Worm (Caenorhabditis elegans) whole organism, mixed stage, embryonic: ENCODE data around the gene jmjd-3.2.

ENCODE experiments used
- M03D4.4 ChIP-seq: sonication (generic microtip); optimal IDR thresholded peaks from 2 replicates; lab custom pipeline; 2017; ENCODE audit warnings: mild to moderate bottlenecking, missing genetic modification characterization, missing compliant biosample characterization
- bed-3 ChIP-seq: fragments of 200-800 bp; sonication (Bioruptor generic); optimal IDR thresholded peaks from 3 replicates; lab custom pipeline; 2018; ENCODE audit warnings: mild to moderate bottlenecking, missing genetic modification characterization, moderate library complexity, missing compliant biosample characterization
- blmp-1 ChIP-seq: fragments of 150-350 bp; optimal IDR thresholded peaks from 2 replicates; lab custom pipeline; 2014; ENCODE audit warnings: missing biosample characterization, missing genetic modification characterization
- ceh-39 ChIP-seq: fragments of 150-350 bp; optimal IDR thresholded peaks from 2 replicates; lab custom pipeline; 2014; ENCODE audit warnings: missing biosample characterization, missing genetic modification characterization
- ceh-43 ChIP-seq: fragments of 200-800 bp; sonication (Bioruptor generic); optimal IDR thresholded peaks from 2 replicates; lab custom pipeline; 2018; ENCODE audit warnings: mild to moderate bottlenecking, missing genetic modification characterization, moderate library complexity, missing compliant biosample characterization
- ceh-83 ChIP-seq: fragments of 200-800 bp; sonication (Bioruptor generic); optimal IDR thresholded peaks from 2 replicates; lab custom pipeline; 2018; ENCODE audit warnings: mild to moderate bottlenecking, missing genetic modification characterization, missing compliant biosample characterization
- ces-1 ChIP-seq: fragments of 150-350 bp; optimal IDR thresholded peaks from 2 replicates; lab custom pipeline; 2014; ENCODE audit warnings: missing biosample characterization, missing genetic modification reagents, missing genetic modification characterization
- cnd-1 ChIP-seq: fragments of 200-800 bp; sonication (Bioruptor generic); optimal IDR thresholded peaks from 2 replicates; lab custom pipeline; 2018; ENCODE audit warnings: mild to moderate bottlenecking, missing genetic modification characterization, missing compliant biosample characterization
- drap-1 ChIP-seq: fragments of 200-800 bp; sonication (Bioruptor generic); optimal IDR thresholded peaks from 3 replicates; lab custom pipeline; 2018; ENCODE audit warnings: mild to moderate bottlenecking, missing genetic modification characterization, missing compliant biosample characterization
- elt-1 ChIP-seq: sonication (generic microtip); optimal IDR thresholded peaks from 2 replicates; lab custom pipeline; 2017; ENCODE audit warnings: missing genetic modification characterization, mild to moderate bottlenecking, missing compliant biosample characterization, antibody characterized with exemption, moderate library complexity, borderline replicate concordance; ENCODE audit not compliant: insufficient read depth
- elt-3 ChIP-seq: fragments of 150-350 bp; optimal IDR thresholded peaks from 2 replicates; lab custom pipeline; 2014; ENCODE audit warnings: missing biosample characterization, missing genetic modification characterization
- flh-1 ChIP-seq: fragments of 200-800 bp; sonication (Bioruptor generic); optimal IDR thresholded peaks from 2 replicates; lab custom pipeline; 2018; ENCODE audit warnings: mild to moderate bottlenecking, missing genetic modification characterization, moderate library complexity, missing compliant biosample characterization
- ham-2 ChIP-seq: fragments of 200-800 bp; sonication (Bioruptor generic); optimal IDR thresholded peaks from 2 replicates; lab custom pipeline; 2018; ENCODE audit warnings: mild to moderate bottlenecking, missing genetic modification characterization, missing compliant biosample characterization
- hlh-1 ChIP-seq: fragments of 150-350 bp; optimal IDR thresholded peaks from 2 replicates; lab custom pipeline; 2014; ENCODE audit warnings: missing biosample characterization, missing genetic modification reagents, missing genetic modification characterization
- lin-13 ChIP-seq: fragments of 150-350 bp; optimal IDR thresholded peaks from 2 replicates; lab custom pipeline; 2014; ENCODE audit warnings: missing biosample characterization, missing genetic modification characterization
- lin-32 ChIP-seq: fragments of 200-800 bp; sonication (Bioruptor generic); optimal IDR thresholded peaks from 2 replicates; lab custom pipeline; 2018; ENCODE audit warnings: mild to moderate bottlenecking, missing genetic modification characterization, missing compliant biosample characterization
- lsy-2 ChIP-seq: fragments of 150-350 bp; optimal IDR thresholded peaks from 2 replicates; lab custom pipeline; 2014; ENCODE audit warnings: missing biosample characterization, missing genetic modification characterization
- mab-5 ChIP-seq: fragments of 150-350 bp; optimal IDR thresholded peaks from 2 replicates; lab custom pipeline; 2014; ENCODE audit warnings: missing biosample characterization, missing genetic modification characterization
- mep-1 ChIP-seq: fragments of 150-350 bp; optimal IDR thresholded peaks from 2 replicates; lab custom pipeline; 2017; ENCODE audit warnings: missing biosample characterization, missing genetic modification reagents, missing genetic modification characterization, inconsistent platforms
- mls-2 ChIP-seq: sonication (generic microtip); optimal IDR thresholded peaks from 2 replicates; lab custom pipeline; 2016; ENCODE audit warnings: mild to moderate bottlenecking, missing genetic modification characterization, moderate library complexity, missing compliant biosample characterization
- nhr-12 ChIP-seq: fragments of 150-350 bp; optimal IDR thresholded peaks from 2 replicates; lab custom pipeline; 2014; ENCODE audit warnings: missing biosample characterization, missing genetic modification characterization
- nhr-2 ChIP-seq: fragments of 150-350 bp; optimal IDR thresholded peaks from 2 replicates; lab custom pipeline; 2014; ENCODE audit warnings: missing biosample characterization, missing genetic modification characterization
- nhr-237 ChIP-seq: fragments of 150-350 bp; optimal IDR thresholded peaks from 2 replicates; lab custom pipeline; 2014; ENCODE audit warnings: missing biosample characterization, missing genetic modification characterization
- nhr-28 ChIP-seq: fragments of 150-350 bp; optimal IDR thresholded peaks from 2 replicates; lab custom pipeline; 2014; ENCODE audit warnings: missing biosample characterization, missing genetic modification characterization
- nhr-76 ChIP-seq: sonication (generic microtip); optimal IDR thresholded peaks from 2 replicates; lab custom pipeline; 2017; ENCODE audit warnings: missing biosample characterization, missing genetic modification characterization
- pha-4 ChIP-seq: fragments of 150-350 bp; optimal IDR thresholded peaks from 2 replicates; lab custom pipeline; 2018; ENCODE audit warnings: missing biosample characterization, missing genetic modification reagents, missing genetic modification characterization
- sem-2 ChIP-seq: fragments of 200-800 bp; sonication (Bioruptor generic); optimal IDR thresholded peaks from 2 replicates; lab custom pipeline; 2018; ENCODE audit warnings: mild to moderate bottlenecking, missing genetic modification characterization, missing compliant biosample characterization
- snpc-4 ChIP-seq: fragments of 150-350 bp; optimal IDR thresholded peaks from 2 replicates; lab custom pipeline; 2014; ENCODE audit warnings: missing biosample characterization, missing genetic modification characterization
- sptf-1 ChIP-seq: sonication (generic microtip); optimal IDR thresholded peaks from 2 replicates; lab custom pipeline; 2017; ENCODE audit warnings: mild to moderate bottlenecking, missing genetic modification characterization, moderate library complexity, missing compliant biosample characterization
- tbx-8 ChIP-seq: fragments of 200-800 bp; sonication (Bioruptor generic); optimal IDR thresholded peaks from 2 replicates; lab custom pipeline; 2018; ENCODE audit warnings: mild to moderate bottlenecking, missing genetic modification characterization, moderate library complexity, missing compliant biosample characterization
- unc-120 ChIP-seq: sonication (generic microtip); optimal IDR thresholded peaks from 2 replicates; lab custom pipeline; 2017; ENCODE audit warnings: missing genetic modification characterization, missing compliant biosample characterization; ENCODE audit not compliant: poor library complexity, severe bottlenecking
- unc-39 ChIP-seq: fragments of 150-350 bp; optimal IDR thresholded peaks from 2 replicates; lab custom pipeline; 2014; ENCODE audit warnings: missing biosample characterization, missing genetic modification characterization
- unc-62 ChIP-seq: fragments of 150-350 bp; optimal IDR thresholded peaks from 2 replicates; lab custom pipeline; 2014; ENCODE audit warnings: missing biosample characterization, missing genetic modification reagents, missing genetic modification characterization
- zip-8 ChIP-seq: fragments of 150-350 bp; optimal IDR thresholded peaks from 2 replicates; lab custom pipeline; 2014; ENCODE audit warnings: missing biosample characterization, missing genetic modification characterization
- ztf-11 ChIP-seq: fragments of 150-350 bp; optimal IDR thresholded peaks from 2 replicates; lab custom pipeline; 2014; ENCODE audit warnings: missing biosample characterization, missing genetic modification characterization

Gene jmjd-3.2

ce11 chrX:14489945-14490344, 41.9 kb downstream of the jmjd-3.2 start, which contains the start of gene his-24:
Gene his-24 (plus strand): TSS chrX:14490094.
- TF ChIP-seq snpc-4 (tag; lab: Kevin White, UChicago), result no peak
- TF ChIP-seq nhr-237 (tag; lab: Kevin White, UChicago), result no peak
- no peak for TF ChIP-seq nhr-28 (tag; lab: Kevin White, UChicago)
- TF ChIP-seq unc-62 (GFP tag; lab: Kevin White, UChicago), result peak; percentile 29
- no peak for TF ChIP-seq flh-1 (GFP tag; lab: Kevin White, UChicago)
- TF ChIP-seq nhr-76 (tag; lab: Kevin White, UChicago), result no peak
- peak; percentile 44 for TF ChIP-seq lsy-2
- TF ChIP-seq sptf-1 (tag; lab: Kevin White, UChicago), result peak; percentile 38
- TF ChIP-seq lin-13 (tag; lab: Kevin White, UChicago), result peak; percentile 75
- TF ChIP-seq ces-1 (GFP tag; lab: Kevin White, UChicago), result peak; percentile 37
- peak; percentile 5 for TF ChIP-seq lin-32 (GFP tag; lab: Kevin White, UChicago)
- peak; percentile 64 for TF ChIP-seq ztf-11 (tag; lab: Kevin White, UChicago)
- TF ChIP-seq mls-2, result peak; percentile 47
- TF ChIP-seq hlh-1, result peak; percentile 35
- no peak for TF ChIP-seq elt-1 (tag; lab: Kevin White, UChicago)
- TF ChIP-seq drap-1 (GFP tag; lab: Kevin White, UChicago), result peak; percentile 25
- no peak for TF ChIP-seq nhr-12 (tag; lab: Kevin White, UChicago)
- TF ChIP-seq ceh-83 (GFP tag; lab: Kevin White, UChicago), result peak; percentile 51
- TF ChIP-seq pha-4 (tag; lab: Kevin White, UChicago), result peak; percentile 66
- no peak for TF ChIP-seq elt-3 (tag; lab: Kevin White, UChicago)
- TF ChIP-seq unc-39 (tag; lab: Kevin White, UChicago), result no peak
- TF ChIP-seq mep-1, result peak; percentile 87
- no peak for TF ChIP-seq mab-5 (tag; lab: Kevin White, UChicago)
- no peak for TF ChIP-seq sem-2
- TF ChIP-seq cnd-1 (tag; lab: Kevin White, UChicago), result peak; percentile 59
- TF ChIP-seq M03D4.4 (tag; lab: Kevin White, UChicago), result peak; percentile 36
- no peak for TF ChIP-seq blmp-1 (tag; lab: Kevin White, UChicago)
- TF ChIP-seq nhr-2 (tag; lab: Kevin White, UChicago), result no peak
- TF ChIP-seq bed-3 (GFP tag; lab: Kevin White, UChicago), result no peak
- peak; percentile 6 for TF ChIP-seq zip-8 (tag; lab: Kevin White, UChicago)
- no peak for TF ChIP-seq ham-2 (GFP tag; lab: Kevin White, UChicago)
- peak; percentile 61 for TF ChIP-seq ceh-39 (tag; lab: Kevin White, UChicago)
- TF ChIP-seq ceh-43 (GFP tag; lab: Kevin White, UChicago), result no peak
- peak; percentile 26 for TF ChIP-seq unc-120 (tag; lab: Kevin White, UChicago)
- TF ChIP-seq tbx-8 (GFP tag; lab: Kevin White, UChicago), result no peak

DNA sequence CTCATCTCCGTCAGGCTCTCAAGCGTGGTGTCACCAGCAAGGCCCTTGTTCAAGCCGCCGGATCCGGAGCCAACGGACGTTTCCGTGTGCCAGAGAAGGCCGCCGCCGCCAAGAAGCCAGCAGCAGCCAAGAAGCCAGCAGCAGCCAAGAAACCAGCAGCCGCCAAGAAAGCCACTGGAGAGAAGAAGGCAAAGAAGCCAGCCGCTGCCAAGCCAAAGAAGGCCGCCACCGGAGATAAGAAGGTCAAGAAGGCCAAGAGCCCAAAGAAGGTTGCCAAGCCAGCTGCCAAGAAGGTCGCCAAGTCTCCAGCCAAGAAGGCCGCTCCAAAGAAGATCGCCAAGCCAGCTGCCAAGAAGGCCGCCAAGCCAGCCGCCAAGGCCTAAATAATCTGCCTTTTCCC, 42.5 kb downstream of the jmjd-3.2 start:
- TF ChIP-seq M03D4.4 (tag; lab: Kevin White, UChicago), result no peak
- no peak for TF ChIP-seq hlh-1
- TF ChIP-seq flh-1 (GFP tag; lab: Kevin White, UChicago), result no peak
- no peak for TF ChIP-seq mep-1
- no peak for TF ChIP-seq ceh-83 (GFP tag; lab: Kevin White, UChicago)
- TF ChIP-seq snpc-4 (tag; lab: Kevin White, UChicago), result no peak
- no peak for TF ChIP-seq ztf-11 (tag; lab: Kevin White, UChicago)
- TF ChIP-seq sptf-1 (tag; lab: Kevin White, UChicago), result no peak
- TF ChIP-seq nhr-28 (tag; lab: Kevin White, UChicago), result no peak
- no peak for TF ChIP-seq unc-62 (GFP tag; lab: Kevin White, UChicago)
- no peak for TF ChIP-seq cnd-1 (tag; lab: Kevin White, UChicago)
- no peak for TF ChIP-seq nhr-2 (tag; lab: Kevin White, UChicago)
- TF ChIP-seq ham-2 (GFP tag; lab: Kevin White, UChicago), result no peak
- TF ChIP-seq lin-32 (GFP tag; lab: Kevin White, UChicago), result no peak
- TF ChIP-seq ceh-43 (GFP tag; lab: Kevin White, UChicago), result no peak
- no peak for TF ChIP-seq mls-2
- no peak for TF ChIP-seq lsy-2

DNA sequence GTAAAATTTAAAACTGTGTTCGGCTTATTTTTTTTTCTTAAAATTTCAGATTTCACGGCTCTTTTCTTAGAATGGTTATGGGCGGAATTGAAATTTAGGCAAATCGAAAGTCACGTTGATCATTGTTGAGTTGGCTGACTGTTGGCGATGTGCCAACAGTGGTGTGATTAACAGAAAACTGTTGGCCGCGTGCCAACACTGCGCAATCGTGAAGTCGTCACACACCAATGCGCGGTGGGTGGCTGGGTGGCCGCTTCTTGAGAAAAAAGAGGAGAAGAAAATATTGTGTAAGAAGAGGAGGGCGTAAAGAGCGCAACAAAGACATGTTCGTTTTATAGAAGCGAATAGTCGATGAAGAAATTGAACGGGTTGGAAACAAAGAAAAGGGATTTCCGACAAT, 43.1 kb downstream of the jmjd-3.2 start:
- TF ChIP-seq lsy-2 (no peak), ztf-11 (tag; lab: Kevin White, UChicago) (no peak), ceh-43 (GFP tag; lab: Kevin White, UChicago) (no peak), sem-2 (no peak), ceh-83 (GFP tag; lab: Kevin White, UChicago) (no peak), snpc-4 (tag; lab: Kevin White, UChicago) (no peak), nhr-12 (tag; lab: Kevin White, UChicago) (no peak), mls-2 (peak; percentile 22), unc-62 (GFP tag; lab: Kevin White, UChicago) (no peak), ces-1 (GFP tag; lab: Kevin White, UChicago) (no peak), nhr-28 (tag; lab: Kevin White, UChicago) (no peak), zip-8 (tag; lab: Kevin White, UChicago) (peak; percentile 23), unc-120 (tag; lab: Kevin White, UChicago) (no peak), lin-13 (tag; lab: Kevin White, UChicago) (no peak), pha-4 (tag; lab: Kevin White, UChicago) (no peak), unc-39 (tag; lab: Kevin White, UChicago) (no peak), mep-1 (peak; percentile 38), nhr-76 (tag; lab: Kevin White, UChicago) (no peak), sptf-1 (tag; lab: Kevin White, UChicago) (no peak), hlh-1 (no peak), cnd-1 (tag; lab: Kevin White, UChicago) (peak; percentile 55), ceh-39 (tag; lab: Kevin White, UChicago) (peak; percentile 70), drap-1 (GFP tag; lab: Kevin White, UChicago) (no peak), nhr-2 (tag; lab: Kevin White, UChicago) (no peak), elt-3 (tag; lab: Kevin White, UChicago) (no peak), mab-5 (tag; lab: Kevin White, UChicago) (no peak)
- TF ChIP-seq, all 35 proteins: peak for 5
